Worm (Caenorhabditis elegans): ENCODE measurements around the gene F02C9.2.

ce11 chrV:3112198-3112597 is 21.3 kb upstream of the F02C9.2 start:
- no peak for TF ChIP-seq ceh-82 (tag; optimal IDR thresholded peaks at IDR 0.05)
- no peak for TF ChIP-seq mdl-1 (tag; optimal IDR thresholded peaks at IDR 0.05)
- no peak for TF ChIP-seq fos-1 (tag; optimal IDR thresholded peaks at IDR 0.05)
- TF ChIP-seq snpc-4 (tag; optimal IDR thresholded peaks at IDR 0.05): no peak
- no peak for TF ChIP-seq unc-39 (tag; optimal IDR thresholded peaks at IDR 0.05)
- TF ChIP-seq egl-27 (tag; optimal IDR thresholded peaks at IDR 0.05): no peak
- TF ChIP-seq egl-5 (tag; optimal IDR thresholded peaks at IDR 0.05): no peak

Data from whole organism, L3 larva.